Fruit fly (Drosophila melanogaster) ovary, adult (tissue): ENCODE measurements around the gene CG14302.

ENCODE experiments used
- CG17801 ChIP-seq: fragments of 200-800 bp; optimal IDR thresholded peaks from 2 replicates; lab custom pipeline; 2019; ENCODE audit warnings: missing biosample characterization, mild to moderate bottlenecking, missing genetic modification characterization, moderate library complexity; ENCODE audit not compliant: partially characterized antibody

The CG14302 gene

dm6 chr3R:18733580-18733979, 1.1 kb downstream of the CG14302 start:
- no peak for TF ChIP-seq CG17801 (GFP tag; lab: Kevin White, UChicago)

dm6 chr3R:18738086-18738485, 5.6 kb downstream of the CG14302 start:
- no peak for TF ChIP-seq CG17801 (GFP tag; lab: Kevin White, UChicago)

dm6 chr3R:18738705-18739434, 6.4 kb downstream of the CG14302 start:
- TF ChIP-seq CG17801 (GFP tag; lab: Kevin White, UChicago), result no peak

- no peak for TF ChIP-seq CG17801 (GFP tag; lab: Kevin White, UChicago)
These were observed 7.0 kb downstream of the CG14302 start for dm6 chr3R:18739435-18739977.

dm6 chr3R:18739978-18740954, 7.8 kb downstream of the CG14302 start:
- no peak for TF ChIP-seq CG17801 (GFP tag; lab: Kevin White, UChicago)

- peak; percentile 89 for TF ChIP-seq CG17801 (GFP tag; lab: Kevin White, UChicago)
These were observed 8.8 kb downstream of the CG14302 start for dm6 chr3R:18741027-18741843.

dm6 chr3R:18741844-18742187, 9.3 kb downstream of the CG14302 start:
- no peak for TF ChIP-seq CG17801 (GFP tag; lab: Kevin White, UChicago)

dm6 chr3R:18742358-18743269, 10.1 kb downstream of the CG14302 start:
- peak; percentile 71 for TF ChIP-seq CG17801 (GFP tag; lab: Kevin White, UChicago)

dm6 chr3R:18743270-18743922, 10.9 kb downstream of the CG14302 start, which contains the start of gene Mekk1:
Mekk1 (minus strand) TSS chr3R:18743594.
- peak; percentile 35 for TF ChIP-seq CG17801 (GFP tag; lab: Kevin White, UChicago)

dm6 chr3R:18745961-18746468, 13.5 kb downstream of the CG14302 start, which contains the start of the genes PGS1 and gwl:
PGS1 (minus strand) TSS chr3R:18746041.
gwl (plus strand) TSS chr3R:18746370.
- peak; percentile 87 for TF ChIP-seq CG17801 (GFP tag; lab: Kevin White, UChicago)

dm6 chr3R:18748087-18748486, 15.6 kb downstream of the CG14302 start:
- TF ChIP-seq CG17801 (GFP tag; lab: Kevin White, UChicago), result no peak

- TF ChIP-seq CG17801 (GFP tag; lab: Kevin White, UChicago), result no peak
These were observed 17.3 kb downstream of the CG14302 start for dm6 chr3R:18749786-18750185.
